Fruit fly (Drosophila melanogaster): ENCODE results near the gene CG31517.

CG31517 gene

dm6 chr3R:13915646-13916045, 32.6 kb upstream of the CG31517 start (continued):
- TF ChIP-seq CG1233 (GFP tag; optimal IDR thresholded peaks at IDR 0.05) (peak; percentile 75), Gsc (GFP tag; IDR thresholded peaks at IDR 0.05) (no peak), Fer2 (tag; optimal IDR thresholded peaks at IDR 0.05) (peak; percentile 40), fru (optimal IDR thresholded peaks at IDR 0.05) (no peak), CG4730 (GFP tag; IDR thresholded peaks at IDR 0.05) (peak; percentile 46; the same call in 1 of the 2 replicates), abd-A (tag; optimal IDR thresholded peaks at IDR 0.05) (no peak), Dfd (GFP tag; optimal IDR thresholded peaks at IDR 0.05) (no peak), HmgZ (tag; optimal IDR thresholded peaks at IDR 0.05) (peak; percentile 11), CG2889 (GFP tag; IDR thresholded peaks at IDR 0.05) (peak; percentile 41; the same call in 1 of the 3 replicates), Atf6 (GFP tag; IDR thresholded peaks at IDR 0.05) (peak; percentile 37; the same call in 1 of the 2 replicates), sim (GFP tag; IDR thresholded peaks at IDR 0.05) (0 out of 2 replicates have a peak, but pooled peaks have one; percentile 46), CG14710 (tag; optimal IDR thresholded peaks at IDR 0.05) (peak; percentile 72), CG15269 (tag; optimal IDR thresholded peaks at IDR 0.05) (peak; percentile 66), Nf-YB (GFP tag; optimal IDR thresholded peaks at IDR 0.05) (peak; percentile 51), ap (GFP tag; IDR thresholded peaks at IDR 0.05) (peak; percentile 61), Ravus (GFP tag; IDR thresholded peaks at IDR 0.05) (no peak), Dip2 (GFP tag; IDR thresholded peaks at IDR 0.05) (peak; percentile 30; the same call in 1 of the 2 replicates), Ets65A (GFP tag) (peak; percentile 94), kni (GFP tag; optimal IDR thresholded peaks at IDR 0.05) (no peak), Neu2 (GFP tag; optimal IDR thresholded peaks at IDR 0.05; ENCODE audit: borderline replicate concordance) (no peak), nmo (GFP tag; optimal IDR thresholded peaks at IDR 0.05) (peak; percentile 79), CG11560 (tag; IDR thresholded peaks at IDR 0.05) (0 out of 3 replicates have a peak, but pooled peaks have one; percentile 46), ind (GFP tag; optimal IDR thresholded peaks at IDR 0.05) (peak; percentile 56), gem (tag; optimal IDR thresholded peaks at IDR 0.05) (peak; percentile 85), tgo (GFP tag; IDR thresholded peaks at IDR 0.05) (peak; percentile 76), dmrt11E (tag; optimal IDR thresholded peaks at IDR 0.05) (peak; percentile 89), CG4328 (GFP tag; optimal IDR thresholded peaks at IDR 0.05) (no peak), CG32532 (GFP tag; IDR thresholded peaks at IDR 0.05) (peak; percentile 79), CG11456 (GFP tag; IDR thresholded peaks at IDR 0.05) (peak; percentile 84), CG14860 (GFP tag; IDR thresholded peaks at IDR 0.05; ENCODE audit: partially characterized antibody) (no peak), GATAe (GFP tag; conservative IDR thresholded peaks at IDR 0.05) (0 out of 2 replicates have a peak, but pooled peaks have one; percentile 22), dati (GFP tag; IDR thresholded peaks at IDR 0.05) (0 out of 2 replicates have a peak, but pooled peaks have one; percentile 27), ash1 (GFP tag; optimal IDR thresholded peaks at IDR 0.05) (no peak), pan (optimal IDR thresholded peaks at IDR 0.05) (no peak), pan (GFP tag; optimal IDR thresholded peaks at IDR 0.05 in 1 of 2, IDR thresholded peaks at IDR 0.05 in 1 of 2) (peak in 1 of 2 experiments; percentile 74), stc (GFP tag; IDR thresholded peaks at IDR 0.05) (peak; percentile 39; the same call in 1 of the 2 replicates), Aef1 (GFP tag; IDR thresholded peaks at IDR 0.05) (peak; percentile 52; the same call in 1 of the 3 replicates), Ets97D (GFP tag; optimal IDR thresholded peaks at IDR 0.05) (peak; percentile 4), cg (GFP tag; optimal IDR thresholded peaks at IDR 0.05) (no peak), CG13123 (GFP tag; optimal IDR thresholded peaks at IDR 0.05) (no peak), zen (tag; optimal IDR thresholded peaks at IDR 0.05) (peak; percentile 78), CG8089 (GFP tag; optimal IDR thresholded peaks at IDR 0.05) (peak; percentile 38), CG3407 (GFP tag; optimal IDR thresholded peaks at IDR 0.05) (peak; percentile 37), wor (GFP tag; IDR thresholded peaks at IDR 0.05) (0 out of 2 replicates have a peak, but pooled peaks have one; percentile 14), HmgD (GFP tag; optimal IDR thresholded peaks at IDR 0.05) (no peak), sob (GFP tag; IDR thresholded peaks at IDR 0.05) (peak; percentile 79), CG33557 (GFP tag; optimal IDR thresholded peaks at IDR 0.05) (peak; percentile 71), CG11085 (GFP tag; IDR thresholded peaks at IDR 0.05) (0 out of 2 replicates have a peak, but pooled peaks have one; percentile 17), Trl (optimal IDR thresholded peaks at IDR 0.05) (no peak), Trl (GFP tag; optimal IDR thresholded peaks at IDR 0.05) (peak; percentile 61), CG17802 (tag; optimal IDR thresholded peaks at IDR 0.05) (no peak), Meics (GFP tag; optimal IDR thresholded peaks at IDR 0.05) (peak; percentile 55)

All from whole organism, embryonic.